Worm (Caenorhabditis elegans): ENCODE measurements around the gene F54H12.5.

Gene F54H12.5

DNA sequence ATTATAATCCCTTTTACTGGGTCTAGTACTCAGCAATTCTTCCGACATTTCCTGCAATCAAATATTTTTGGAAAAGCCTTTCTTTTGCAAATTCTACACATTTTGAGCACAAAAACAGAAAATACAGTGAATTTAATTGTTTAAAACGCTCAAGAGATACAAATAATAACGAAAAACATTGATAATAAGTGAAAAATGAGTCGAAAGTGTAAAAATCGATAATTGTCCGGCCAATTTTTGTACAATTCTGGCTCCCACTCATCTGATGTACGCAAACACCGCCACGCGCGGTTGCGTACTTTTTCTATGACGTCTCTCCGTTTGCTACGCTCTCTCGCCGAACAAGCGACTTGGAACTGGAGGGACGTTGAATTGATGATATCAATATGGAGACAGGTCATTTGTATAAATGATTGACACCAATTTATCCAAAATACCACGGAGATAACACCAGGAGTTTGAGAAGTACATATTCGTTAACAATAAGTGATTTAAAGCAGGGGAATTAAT, 48.9 kb upstream of the F54H12.5 start, which contains the start of gene lin-36 (continued):
- TF ChIP-seq aha-1 (tag; optimal IDR thresholded peaks at IDR 0.05) (no peak), tlp-1 (tag; optimal IDR thresholded peaks at IDR 0.05) (no peak), grh-1 (GFP tag; IDR thresholded peaks at IDR 0.05) (peak; percentile 78), dsc-1 (tag; optimal IDR thresholded peaks at IDR 0.05) (peak; percentile 93), ztf-11 (tag; optimal IDR thresholded peaks at IDR 0.05) (peak in 1 of 2 experiments; percentile 76), tbx-2 (tag; optimal IDR thresholded peaks at IDR 0.05) (peak; percentile 91), efl-3 (GFP tag; optimal IDR thresholded peaks at IDR 0.05) (no peak), lin-14 (GFP tag; optimal IDR thresholded peaks at IDR 0.05) (peak; percentile 90), lin-35 (GFP tag; optimal IDR thresholded peaks at IDR 0.05) (peak; percentile 85 to 94), pqm-1 (tag; optimal IDR thresholded peaks at IDR 0.05) (no peak), fkh-8 (tag; optimal IDR thresholded peaks at IDR 0.05) (peak; percentile 80), nhr-47 (tag; optimal IDR thresholded peaks at IDR 0.05) (peak; percentile 86), mep-1 (tag; optimal IDR thresholded peaks at IDR 0.05) (peak; percentile 94), ceh-90 (tag; optimal IDR thresholded peaks at IDR 0.05) (no peak), efl-1 (optimal IDR thresholded peaks at IDR 0.05) (peak; percentile 86 to 91), efl-1 (GFP tag; optimal IDR thresholded peaks at IDR 0.05 in 1 of 2) (peak; percentile 87 to 99), lin-39 (tag; optimal IDR thresholded peaks at IDR 0.05) (peak; percentile 36), ets-5 (GFP tag; IDR thresholded peaks at IDR 0.05) (no peak), nhr-85 (tag) (peak; percentile 92), unc-130 (tag; optimal IDR thresholded peaks at IDR 0.05) (peak; percentile 73), unc-98 (GFP tag; IDR thresholded peaks at IDR 0.05) (no peak), egl-27 (tag; optimal IDR thresholded peaks at IDR 0.05) (peak in 1 of 2 experiments; percentile 6), snpc-4 (tag; optimal IDR thresholded peaks at IDR 0.05) (peak; percentile 52), nhr-84 (tag; optimal IDR thresholded peaks at IDR 0.05) (no peak), F16B12.6 (tag; optimal IDR thresholded peaks at IDR 0.05) (peak; percentile 99), nhr-76 (tag; optimal IDR thresholded peaks at IDR 0.05) (no peak), rnt-1 (tag; optimal IDR thresholded peaks at IDR 0.05) (peak; percentile 89), elt-3 (tag; optimal IDR thresholded peaks at IDR 0.05) (peak in 2 of 6 experiments; percentile 72 to 77), hlh-4 (tag; optimal IDR thresholded peaks at IDR 0.05) (no peak), mab-9 (GFP tag; IDR thresholded peaks at IDR 0.05) (peak; percentile 52; the same call in 1 of the 2 replicates), lin-15B (tag; optimal IDR thresholded peaks at IDR 0.05) (peak; percentile 80), unc-86 (tag; optimal IDR thresholded peaks at IDR 0.05) (peak; percentile 84), nhr-11 (tag; optimal IDR thresholded peaks at IDR 0.05) (no peak), nhr-71 (tag; optimal IDR thresholded peaks at IDR 0.05) (peak; percentile 90), snu-23 (GFP tag; optimal IDR thresholded peaks at IDR 0.05) (peak; percentile 91), xbp-1 (tag; optimal IDR thresholded peaks at IDR 0.05) (peak; percentile 79), Y116A8C.19 (tag; optimal IDR thresholded peaks at IDR 0.05; ENCODE audit: borderline replicate concordance) (no peak)

DNA sequence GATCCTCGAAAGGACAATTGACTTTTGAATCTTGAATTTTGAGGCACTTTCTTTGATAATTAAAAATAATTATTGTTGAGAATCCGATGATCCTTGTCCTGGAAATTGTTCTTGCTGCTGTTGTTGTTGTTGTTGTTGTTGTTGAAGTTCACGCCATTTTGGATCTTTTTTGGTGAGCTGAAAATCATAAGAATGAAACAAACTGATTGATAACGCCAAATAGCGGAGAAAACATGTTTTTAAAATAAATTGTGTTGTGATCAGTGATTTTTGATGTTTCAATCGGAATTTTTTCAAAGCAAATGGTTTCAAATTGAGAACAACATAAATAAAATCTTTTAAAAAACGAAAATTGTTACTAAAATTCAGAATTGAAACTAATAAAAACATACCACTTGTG, 45.1 kb upstream of the F54H12.5 start:
- TF ChIP-seq ztf-11 (tag; optimal IDR thresholded peaks at IDR 0.05) (no peak), hlh-4 (tag; optimal IDR thresholded peaks at IDR 0.05) (no peak), zag-1 (tag; optimal IDR thresholded peaks at IDR 0.05) (no peak), ces-1 (GFP tag; optimal IDR thresholded peaks at IDR 0.05) (no peak)

DNA sequence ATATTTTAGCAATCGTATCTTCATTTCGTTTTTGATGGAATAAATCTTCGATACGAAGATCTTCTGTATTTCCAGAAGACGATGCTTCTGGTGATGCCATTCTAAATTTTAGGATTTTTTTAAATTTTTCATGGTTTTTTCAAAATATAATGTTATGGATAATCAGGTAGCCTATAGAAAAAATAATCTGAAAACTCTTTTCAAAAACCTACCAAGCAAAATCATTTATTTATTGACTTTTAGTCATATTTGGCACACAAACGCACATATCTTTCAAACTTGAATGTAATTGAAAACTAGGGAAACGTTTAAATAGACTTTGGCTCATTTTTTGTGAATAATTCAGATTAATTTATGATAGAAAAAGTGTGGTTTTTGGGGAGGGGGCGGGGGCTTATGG, 44.5 kb upstream of the F54H12.5 start, which contains the start of gene F44B9.5:
Gene F44B9.5 (minus strand): TSS at position 101 of the 400 bp plus-strand sequence.
- no peak for TF ChIP-seq irx-1 (tag; optimal IDR thresholded peaks at IDR 0.05)
- TF ChIP-seq unc-30 (tag; optimal IDR thresholded peaks at IDR 0.05) = no peak
- no peak for TF ChIP-seq unc-86 (tag; optimal IDR thresholded peaks at IDR 0.05)
- TF ChIP-seq egl-27 (tag; optimal IDR thresholded peaks at IDR 0.05) = no peak
- TF ChIP-seq xbp-1 (tag; optimal IDR thresholded peaks at IDR 0.05) = no peak
- no peak for TF ChIP-seq pqm-1 (tag; optimal IDR thresholded peaks at IDR 0.05)
- TF ChIP-seq lin-14 (GFP tag; optimal IDR thresholded peaks at IDR 0.05) = no peak
- no peak for TF ChIP-seq mdl-1 (tag; optimal IDR thresholded peaks at IDR 0.05)
- TF ChIP-seq pax-3 (tag; optimal IDR thresholded peaks at IDR 0.05) = no peak
- TF ChIP-seq lsy-2 (tag; optimal IDR thresholded peaks at IDR 0.05) = no peak
- no peak for TF ChIP-seq swsn-7 (tag; optimal IDR thresholded peaks at IDR 0.05)
- no peak for TF ChIP-seq dpl-1 (GFP tag; optimal IDR thresholded peaks at IDR 0.05)
- no peak for TF ChIP-seq nhr-84 (tag; optimal IDR thresholded peaks at IDR 0.05)
- no peak for TF ChIP-seq C34B4.2 (tag; optimal IDR thresholded peaks at IDR 0.05)
- no peak for TF ChIP-seq mab-9 (GFP tag; IDR thresholded peaks at IDR 0.05)
- TF ChIP-seq pag-3 (tag; optimal IDR thresholded peaks at IDR 0.05; ENCODE audit: borderline replicate concordance, insufficient read depth) = no peak
